Fruit fly (Drosophila melanogaster) whole organism, embryonic: ENCODE measurements around the gene CG7164.

Source experiments
- Adf1 ChIP-seq: fragments of 200-800 bp; sonication (Bioruptor generic); IDR thresholded peaks from 2 replicates; pipeline ENCODE4 v1.3.6; 2022; ENCODE audit warnings: missing biosample characterization, missing genetic modification characterization
- CG10147 ChIP-seq: fragments of 200-800 bp; sonication (Bioruptor generic); optimal IDR thresholded peaks from 2 replicates; lab custom pipeline; 2019; ENCODE audit warnings: missing biosample characterization, mild to moderate bottlenecking, missing genetic modification characterization, moderate library complexity
- CG10321 ChIP-seq: fragments of 200-800 bp; sonication (Bioruptor generic); IDR thresholded peaks from 2 replicates; pipeline ENCODE4 v1.3.6; 2022; ENCODE audit warnings: missing biosample characterization, missing genetic modification characterization
- CG10366 ChIP-seq: fragments of 200-800 bp; sonication (Bioruptor generic); IDR thresholded peaks from 2 replicates; pipeline ENCODE4 v1.3.6; 2022; ENCODE audit warnings: missing biosample characterization, missing genetic modification characterization
- CG10565 ChIP-seq: fragments of 200-800 bp; sonication (Bioruptor generic); optimal IDR thresholded peaks from 3 replicates; lab custom pipeline; 2016; ENCODE audit warnings: missing biosample characterization, mild to moderate bottlenecking, missing genetic modification characterization
- CG10979 ChIP-seq: fragments of 200-800 bp; sonication (Bioruptor generic); optimal IDR thresholded peaks from 2 replicates; lab custom pipeline; 2018; ENCODE audit warnings: missing biosample characterization, mild to moderate bottlenecking, missing genetic modification characterization, moderate library complexity
- CG11247 ChIP-seq: fragments of 200-800 bp; sonication (Bioruptor generic); IDR thresholded peaks from 2 replicates; pipeline ENCODE4 v1.3.6; 2022; ENCODE audit warnings: missing biosample characterization, missing genetic modification characterization
- CG12769 ChIP-seq: fragments of 200-800 bp; sonication (Bioruptor generic); optimal IDR thresholded peaks from 2 replicates; lab custom pipeline; 2019; ENCODE audit warnings: missing biosample characterization, mild to moderate bottlenecking, missing genetic modification characterization, moderate library complexity
- CG12942 ChIP-seq: fragments of 200-800 bp; sonication (Bioruptor generic); optimal IDR thresholded peaks from 3 replicates; lab custom pipeline; 2016; ENCODE audit warnings: missing biosample characterization, missing genetic modification characterization
- CG13287 ChIP-seq: fragments of 200-800 bp; sonication (Bioruptor generic); IDR thresholded peaks from 2 replicates; pipeline ENCODE4 v1.3.6; 2022; ENCODE audit warnings: missing biosample characterization, missing genetic modification characterization; ENCODE audit not compliant: partially characterized antibody
- CG14050 ChIP-seq: fragments of 200-800 bp; sonication (Bioruptor generic); IDR thresholded peaks from 3 replicates; pipeline ENCODE4 v1.3.6; 2022; ENCODE audit warnings: missing biosample characterization, missing genetic modification characterization
- CG15011 ChIP-seq: fragments of 200-800 bp; sonication (Bioruptor generic); optimal IDR thresholded peaks from 3 replicates; lab custom pipeline; 2018; ENCODE audit warnings: missing biosample characterization, mild to moderate bottlenecking, missing genetic modification characterization
- CG17829 ChIP-seq: fragments of 200-800 bp; optimal IDR thresholded peaks from 2 replicates; lab custom pipeline; 2019; ENCODE audit warnings: missing biosample characterization, mild to moderate bottlenecking, missing genetic modification characterization, moderate library complexity
- CG17912 ChIP-seq: fragments of 200-800 bp; sonication (Bioruptor generic); optimal IDR thresholded peaks from 2 replicates; lab custom pipeline; 2018; ENCODE audit warnings: missing biosample characterization, mild to moderate bottlenecking, missing genetic modification characterization
- CG2129 ChIP-seq: fragments of 200-800 bp; sonication (Bioruptor generic); IDR thresholded peaks from 2 replicates; pipeline ENCODE4 v1.3.6; 2022; ENCODE audit warnings: missing biosample characterization, missing genetic modification characterization; ENCODE audit not compliant: partially characterized antibody
- CG2678 ChIP-seq: fragments of 200-800 bp; sonication (Bioruptor generic); optimal IDR thresholded peaks from 3 replicates; lab custom pipeline; 2019; ENCODE audit warnings: missing biosample characterization, mild to moderate bottlenecking, missing genetic modification characterization, moderate library complexity
- CG3065 ChIP-seq: fragments of 200-800 bp; sonication (Bioruptor generic); optimal IDR thresholded peaks from 2 replicates; lab custom pipeline; 2016; ENCODE audit warnings: missing biosample characterization, missing genetic modification characterization
- CG6689 ChIP-seq: fragments of 200-800 bp; sonication (Bioruptor generic); IDR thresholded peaks from 2 replicates; pipeline ENCODE4 v1.3.6; 2022; ENCODE audit warnings: missing biosample characterization, missing genetic modification characterization
- D19A ChIP-seq: fragments of 200-800 bp; optimal IDR thresholded peaks from 3 replicates; lab custom pipeline; 2019; ENCODE audit warnings: missing biosample characterization, mild to moderate bottlenecking, missing genetic modification characterization, moderate library complexity
- Dek ChIP-seq: fragments of 200-800 bp; sonication (Bioruptor generic); optimal IDR thresholded peaks from 3 replicates; lab custom pipeline; 2019; ENCODE audit warnings: missing biosample characterization, mild to moderate bottlenecking, missing genetic modification characterization, moderate library complexity
- Elba2 ChIP-seq: fragments of 200-800 bp; sonication (Bioruptor generic); optimal IDR thresholded peaks from 3 replicates; lab custom pipeline; 2016; ENCODE audit warnings: missing biosample characterization, missing genetic modification characterization
- HLHmδ ChIP-seq: fragments of 200-800 bp; sonication (Bioruptor generic); optimal IDR thresholded peaks from 2 replicates; lab custom pipeline; 2018; ENCODE audit warnings: missing biosample characterization, mild to moderate bottlenecking, missing genetic modification characterization, moderate library complexity
- Hr3 ChIP-seq: fragments of 200-800 bp; sonication (Bioruptor generic); optimal IDR thresholded peaks from 3 replicates; lab custom pipeline; 2016; ENCODE audit warnings: missing biosample characterization, missing genetic modification characterization
- Ravus ChIP-seq: fragments of 200-800 bp; sonication (Bioruptor generic); IDR thresholded peaks from 2 replicates; pipeline ENCODE4 v1.3.6; 2022; ENCODE audit warnings: missing biosample characterization, missing genetic modification characterization
- Rfx ChIP-seq: fragments of 200-800 bp; sonication (Bioruptor generic); IDR thresholded peaks from 2 replicates; pipeline ENCODE4 v1.3.6; 2022; ENCODE audit warnings: missing biosample characterization, missing genetic modification characterization
- Sox100B ChIP-seq: fragments of 200-800 bp; sonication (Bioruptor generic); optimal IDR thresholded peaks from 3 replicates; lab custom pipeline; 2018; ENCODE audit warnings: missing biosample characterization, mild to moderate bottlenecking, missing genetic modification characterization
- Ssrp ChIP-seq: fragments of 200-800 bp; sonication (Bioruptor generic); optimal IDR thresholded peaks from 2 replicates; lab custom pipeline; 2018; ENCODE audit warnings: missing biosample characterization, mild to moderate bottlenecking, missing genetic modification characterization, moderate library complexity
- Xrp1 ChIP-seq: fragments of 200-800 bp; sonication (Bioruptor generic); IDR thresholded peaks from 2 replicates; pipeline ENCODE4 v1.3.6; 2022; ENCODE audit warnings: missing biosample characterization, missing genetic modification characterization
- ab ChIP-seq: fragments of 200-800 bp; sonication (Bioruptor generic); optimal IDR thresholded peaks from 2 replicates; lab custom pipeline; 2016; ENCODE audit warnings: missing biosample characterization, missing genetic modification characterization
- ara ChIP-seq: fragments of 200-800 bp; sonication (Bioruptor generic); IDR thresholded peaks from 2 replicates; pipeline ENCODE4 v1.3.6; 2022; ENCODE audit warnings: missing biosample characterization, missing genetic modification characterization
- bsh ChIP-seq, 2 experiments: fragments of 200-800 bp; sonication (Bioruptor generic); optimal IDR thresholded peaks; 2 replicates each; lab custom pipeline; 2017 to 2018; ENCODE audit warnings: mild to moderate bottlenecking in 2 of 2, missing biosample characterization in 2 of 2, missing genetic modification characterization in 2 of 2, moderate library complexity in 1 of 2
- cad ChIP-seq: fragments of >200 bp; optimal IDR thresholded peaks from 2 replicates; lab custom pipeline; 2017; ENCODE audit warnings: missing biosample characterization, missing genetic modification characterization
- ci ChIP-seq: fragments of 200-800 bp; sonication (Bioruptor generic); IDR thresholded peaks from 3 replicates; pipeline ENCODE4 v1.3.6; 2022; ENCODE audit warnings: missing biosample characterization, missing genetic modification characterization
- corto ChIP-seq: fragments of 200-800 bp; sonication (Bioruptor generic); optimal IDR thresholded peaks from 2 replicates; lab custom pipeline; 2016; ENCODE audit warnings: missing biosample characterization, mild to moderate bottlenecking, missing genetic modification characterization, moderate library complexity
- gce ChIP-seq: fragments of 200-800 bp; sonication (Bioruptor generic); IDR thresholded peaks from 3 replicates; pipeline ENCODE4 v1.3.6; 2022; ENCODE audit warnings: missing biosample characterization, missing genetic modification characterization
- gcm ChIP-seq: fragments of 200-800 bp; sonication (Bioruptor generic); optimal IDR thresholded peaks from 2 replicates; lab custom pipeline; 2019; ENCODE audit warnings: missing biosample characterization, mild to moderate bottlenecking, missing genetic modification characterization, moderate library complexity
- gro ChIP-seq: fragments of 200-800 bp; sonication (Bioruptor generic); optimal IDR thresholded peaks from 2 replicates; lab custom pipeline; 2016; ENCODE audit warnings: missing biosample characterization, missing genetic modification characterization
- insv ChIP-seq, 2 experiments: fragments of 200-800 bp; sonication (Bioruptor generic); optimal IDR thresholded peaks; 3 replicates each; lab custom pipeline; 2016 to 2018; ENCODE audit warnings: missing biosample characterization in 2 of 2, missing genetic modification characterization in 2 of 2
- inv ChIP-seq: fragments of 200-800 bp; sonication (Bioruptor generic); IDR thresholded peaks from 2 replicates; pipeline ENCODE4 v1.3.6; 2022; ENCODE audit warnings: missing biosample characterization, missing genetic modification characterization; ENCODE audit not compliant: partially characterized antibody
- lilli ChIP-seq: fragments of 200-800 bp; sonication (Bioruptor generic); optimal IDR thresholded peaks from 3 replicates; lab custom pipeline; 2016; ENCODE audit warnings: missing biosample characterization, missing genetic modification characterization
- luna ChIP-seq: fragments of 200-800 bp; sonication (Bioruptor generic); optimal IDR thresholded peaks from 2 replicates; lab custom pipeline; 2016; ENCODE audit warnings: missing biosample characterization, missing genetic modification characterization
- nmo ChIP-seq: fragments of 200-800 bp; sonication (Bioruptor generic); optimal IDR thresholded peaks from 2 replicates; lab custom pipeline; 2018; ENCODE audit warnings: missing biosample characterization, mild to moderate bottlenecking, missing genetic modification characterization, moderate library complexity
- nom ChIP-seq: fragments of 200-800 bp; sonication (Bioruptor generic); optimal IDR thresholded peaks from 2 replicates; lab custom pipeline; 2017; ENCODE audit warnings: missing biosample characterization, missing genetic modification characterization, mild to moderate bottlenecking, moderate library complexity, missing genetic modification reagents
- oc ChIP-seq: fragments of 200-800 bp; sonication (Bioruptor generic); optimal IDR thresholded peaks from 2 replicates; lab custom pipeline; 2018; ENCODE audit warnings: missing biosample characterization, mild to moderate bottlenecking, missing genetic modification characterization, moderate library complexity
- pita ChIP-seq: fragments of 200-800 bp; sonication (Bioruptor generic); optimal IDR thresholded peaks from 2 replicates; lab custom pipeline; 2017; ENCODE audit warnings: missing biosample characterization, mild to moderate bottlenecking, missing genetic modification characterization
- sens ChIP-seq: fragments of 200-800 bp; sonication (Bioruptor generic); peaks from one replicate; lab custom pipeline; 2016; ENCODE audit warnings: missing biosample characterization, missing genetic modification characterization
- stc ChIP-seq: fragments of 200-800 bp; sonication (Bioruptor generic); IDR thresholded peaks from 2 replicates; pipeline ENCODE4 v1.3.6; 2022; ENCODE audit warnings: missing biosample characterization, missing genetic modification characterization
- tgo ChIP-seq: fragments of 200-800 bp; sonication (Bioruptor generic); IDR thresholded peaks from 3 replicates; pipeline ENCODE4 v1.3.6; 2022; ENCODE audit warnings: missing biosample characterization, missing genetic modification characterization
- vvl ChIP-seq: fragments of 200-800 bp; sonication (Bioruptor generic); IDR thresholded peaks from 2 replicates; pipeline ENCODE4 v1.3.6; 2022; ENCODE audit warnings: missing biosample characterization, missing genetic modification characterization
- z ChIP-seq: fragments of 200-800 bp; sonication (Bioruptor generic); IDR thresholded peaks from 3 replicates; pipeline ENCODE4 v1.3.6; 2022; ENCODE audit warnings: missing biosample characterization, missing genetic modification characterization

The CG7164 gene

dm6 chr2L:7782788-7783401, 1.6 kb downstream of the CG7164 start, which contains the start of gene Brd7-9 (continued):
- TF ChIP-seq Ravus (GFP tag; lab: Robert Waterston, UW) (no peak; the same call in 1 of the 2 replicates), inv (GFP tag; lab: Robert Waterston, UW) (peak; percentile 30; the same call in 1 of the 2 replicates), CG17912 (GFP tag; lab: Kevin White, UChicago) (no peak), lilli (GFP tag; lab: Kevin White, UChicago) (peak; percentile 73), CG14050 (GFP tag; lab: Robert Waterston, UW) (peak; percentile 77), CG2678 (tag; lab: Kevin White, UChicago) (peak; percentile 73), CG10147 (peak; percentile 21), CG2129 (GFP tag; lab: Robert Waterston, UW) (no peak), Adf1 (GFP tag; lab: Robert Waterston, UW) (peak; percentile 39; the same call in 1 of the 2 replicates), ci (GFP tag; lab: Robert Waterston, UW) (peak; percentile 92), sens (GFP tag; lab: Kevin White, UChicago) (peak; percentile 94), Rfx (GFP tag; lab: Robert Waterston, UW) (peak; percentile 87), CG12769 (peak; percentile 73), tgo (GFP tag; lab: Robert Waterston, UW) (peak; percentile 67), CG13287 (GFP tag; lab: Robert Waterston, UW) (peak; percentile 65), HLHmδ (GFP tag; lab: Kevin White, UChicago) (no peak), Elba2 (GFP tag; lab: Kevin White, UChicago) (no peak), Sox100B (GFP tag; lab: Kevin White, UChicago) (peak; percentile 55), Xrp1 (GFP tag; lab: Robert Waterston, UW) (peak; percentile 81), D19A (tag; lab: Kevin White, UChicago) (peak; percentile 58), stc (GFP tag; lab: Robert Waterston, UW) (peak; percentile 83), CG17829 (tag; lab: Kevin White, UChicago) (peak; percentile 70), Dek (tag; lab: Kevin White, UChicago) (peak; percentile 37), ab (GFP tag; lab: Kevin White, UChicago) (no peak), bsh (GFP tag; optimal IDR thresholded peaks at IDR 0.05; lab: Kevin White, UChicago) (peak in 1 of 2 experiments; percentile 76), CG10366 (GFP tag; lab: Robert Waterston, UW) (peak; percentile 73), gce (GFP tag; lab: Robert Waterston, UW) (peak; percentile 70; the same call in 1 of the 3 replicates), CG15011 (GFP tag; lab: Kevin White, UChicago) (peak; percentile 45), CG11247 (GFP tag; lab: Robert Waterston, UW) (peak; percentile 80), CG6689 (GFP tag; lab: Robert Waterston, UW) (peak; percentile 71), oc (no peak), Hr3 (GFP tag; lab: Kevin White, UChicago) (peak; percentile 49), z (no peak), vvl (GFP tag; lab: Robert Waterston, UW) (peak; percentile 93), CG12942 (peak; percentile 43), gcm (peak; percentile 62), CG10979 (tag; lab: Kevin White, UChicago) (peak; percentile 73), insv (GFP tag; optimal IDR thresholded peaks at IDR 0.05; lab: Kevin White, UChicago) (no peak), luna (peak; percentile 7), pita (no peak), CG3065 (GFP tag; lab: Kevin White, UChicago) (no peak), CG10321 (peak; percentile 63; the same call in 1 of the 2 replicates), nmo (GFP tag; lab: Kevin White, UChicago) (peak; percentile 56), CG10565 (GFP tag; lab: Kevin White, UChicago) (no peak), Ssrp (tag; lab: Kevin White, UChicago) (peak; percentile 65), gro (GFP tag; lab: Kevin White, UChicago) (peak; percentile 70), nom (GFP tag; lab: Kevin White, UChicago) (no peak), ara (GFP tag; lab: Robert Waterston, UW) (peak; percentile 72; the same call in 1 of the 2 replicates), corto (GFP tag; lab: Kevin White, UChicago) (no peak), cad (GFP tag; lab: Kevin White, UChicago) (no peak)
